Fruit fly (Drosophila melanogaster) Kc167 (cell line): Measurements from ENCODE around the gene bun.

Experiments used
- Myc ChIP-seq: fragments of >200 bp; optimal IDR thresholded peaks from 2 replicates; lab custom pipeline; 2017; ENCODE audit warnings: missing external identifiers
- h ChIP-seq: fragments of >200 bp; optimal IDR thresholded peaks from 3 replicates; lab custom pipeline; 2018; ENCODE audit warnings: missing external identifiers
- ttk ChIP-seq: sonication (Bioruptor generic); optimal IDR thresholded peaks from 2 replicates; lab custom pipeline; 2017; ENCODE audit warnings: missing external identifiers

- no peak for TF ChIP-seq h (lab: Kevin White, UChicago)
- no peak for TF ChIP-seq ttk (lab: Kevin White, UChicago)
- no peak for TF ChIP-seq Myc
These were observed 4.4 kb downstream of the bun start for dm6 chr2L:12542018-12542417.
